Worm (Caenorhabditis elegans) whole organism, L2 larva: ENCODE results near the gene ech-6.

ENCODE experiments used
- ZK546.5 ChIP-seq: sonication (generic microtip); optimal IDR thresholded peaks from 2 replicates; lab custom pipeline; 2017; ENCODE audit warnings: missing biosample characterization, missing genetic modification characterization
- blmp-1 ChIP-seq: sonication (generic microtip); optimal IDR thresholded peaks from 2 replicates; lab custom pipeline; 2017; ENCODE audit warnings: missing genetic modification characterization, mild to moderate bottlenecking, missing compliant biosample characterization, antibody characterized with exemption, moderate library complexity; ENCODE audit not compliant: insufficient read depth
- dmd-4 ChIP-seq: sonication (generic microtip); optimal IDR thresholded peaks from 2 replicates; lab custom pipeline; 2017; ENCODE audit warnings: missing biosample characterization, missing genetic modification characterization
- egl-27 ChIP-seq: sonication (generic microtip); optimal IDR thresholded peaks from 3 replicates; lab custom pipeline; 2017; ENCODE audit warnings: missing biosample characterization, missing genetic modification reagents, missing genetic modification characterization
- elt-3 ChIP-seq: sonication (generic microtip); optimal IDR thresholded peaks from 2 replicates; lab custom pipeline; 2017; ENCODE audit warnings: missing biosample characterization, missing genetic modification characterization
- fos-1 ChIP-seq: fragments of 150-350 bp; optimal IDR thresholded peaks from 2 replicates; lab custom pipeline; 2014; ENCODE audit warnings: missing biosample characterization, missing genetic modification characterization
- lin-39 ChIP-seq: fragments of 150-350 bp; optimal IDR thresholded peaks from 2 replicates; lab custom pipeline; 2014; ENCODE audit warnings: missing biosample characterization, missing genetic modification reagents, missing genetic modification characterization
- mbf-1 ChIP-seq: sonication (generic microtip); optimal IDR thresholded peaks from 2 replicates; lab custom pipeline; 2017; ENCODE audit warnings: missing biosample characterization, missing genetic modification characterization
- nhr-25 ChIP-seq: fragments of 150-350 bp; sonication (generic microtip); optimal IDR thresholded peaks from 3 replicates; lab custom pipeline; 2014; ENCODE audit warnings: missing biosample characterization, missing genetic modification characterization
- unc-62 ChIP-seq: fragments of 150-350 bp; optimal IDR thresholded peaks from 2 replicates; lab custom pipeline; 2014; ENCODE audit warnings: missing biosample characterization, missing genetic modification reagents, missing genetic modification characterization
- zag-1 ChIP-seq: fragments of 150-350 bp; optimal IDR thresholded peaks from 2 replicates; lab custom pipeline; 2014; ENCODE audit warnings: missing biosample characterization, missing genetic modification characterization

ce11 chrIII:9747133-9747532, 5.5 kb downstream of the ech-6 start, which contains the start of the genes iff-1 and cdk-1:
- TF ChIP-seq nhr-25 (no peak), ZK546.5 (tag; lab: Kevin White, UChicago) (no peak), mbf-1 (no peak), blmp-1 (tag; lab: Kevin White, UChicago) (no peak), fos-1 (peak; percentile 25), unc-62 (GFP tag; lab: Kevin White, UChicago) (no peak), elt-3 (tag; lab: Kevin White, UChicago) (no peak), lin-39 (tag; lab: Kevin White, UChicago) (no peak), egl-27 (tag; lab: Kevin White, UChicago) (no peak), zag-1 (tag; lab: Kevin White, UChicago) (no peak), dmd-4 (tag; lab: Kevin White, UChicago) (no peak)
